Fruit fly (Drosophila melanogaster): ENCODE results near the gene Eip63F-1.

DNA sequence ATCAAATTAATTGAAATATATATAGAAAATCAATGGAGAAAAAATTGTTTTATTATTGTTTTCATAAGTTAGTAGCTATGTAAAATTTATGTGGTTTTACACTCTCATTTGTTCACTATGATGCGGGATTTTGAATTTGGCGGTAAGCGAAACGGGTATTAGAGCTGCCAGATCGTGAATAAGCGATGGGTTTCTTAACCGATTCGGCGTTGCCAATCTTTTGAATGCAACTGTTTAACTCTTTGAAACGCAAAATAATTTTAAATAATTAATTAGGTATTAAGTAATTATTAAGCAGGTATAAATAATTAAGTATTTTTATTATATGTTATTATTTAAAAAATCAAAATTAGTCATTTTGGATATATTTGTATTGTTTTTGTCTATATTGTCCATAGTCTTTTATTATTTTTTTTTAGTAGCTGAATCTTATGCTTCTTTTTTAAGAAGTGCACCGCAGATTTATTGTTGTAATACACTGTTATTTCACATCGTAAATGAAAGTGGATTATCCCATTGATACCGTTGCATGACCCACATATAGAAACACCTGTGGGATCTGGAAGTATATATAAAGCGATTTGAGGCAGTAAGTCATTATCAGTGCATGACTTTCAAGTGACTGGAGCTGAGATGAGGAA lies 12.0 kb upstream of the Eip63F-1 start, which contains the start of gene CG10853:
- no peak for TF ChIP-seq usp (GFP tag; optimal IDR thresholded peaks at IDR 0.05)
- TF ChIP-seq pan (optimal IDR thresholded peaks at IDR 0.05): no peak
- TF ChIP-seq EcR (GFP tag; optimal IDR thresholded peaks at IDR 0.05): no peak
- TF ChIP-seq CG8478 (optimal IDR thresholded peaks at IDR 0.05): no peak

Measured in whole organism.